Fruit fly (Drosophila melanogaster): ENCODE results near the gene Cpr72Eb.

Gene Cpr72Eb

dm6 chr3L:16412394-16412950, 47.8 kb downstream of the Cpr72Eb start, which contains the start of gene Serinc (continued):
- TF ChIP-seq CoRest (tag; optimal IDR thresholded peaks at IDR 0.05) (peak; percentile 74), CTCF (GFP tag; optimal IDR thresholded peaks at IDR 0.05) (peak; percentile 97), gsb-n (tag; optimal IDR thresholded peaks at IDR 0.05) (no peak), CG6765 (GFP tag; optimal IDR thresholded peaks at IDR 0.05) (no peak), CG7839 (tag; optimal IDR thresholded peaks at IDR 0.05) (no peak), zen2 (GFP tag; IDR thresholded peaks at IDR 0.05; ENCODE audit: partially characterized antibody) (peak; percentile 97), Dbx (GFP tag; IDR thresholded peaks at IDR 0.05) (peak; percentile 76), NFAT (GFP tag; IDR thresholded peaks at IDR 0.05) (no peak), CG17186 (GFP tag; optimal IDR thresholded peaks at IDR 0.05) (peak; percentile 66), ewg (GFP tag; optimal IDR thresholded peaks at IDR 0.05) (peak; percentile 39), tx (GFP tag; optimal IDR thresholded peaks at IDR 0.05) (peak; percentile 37), cad (GFP tag; optimal IDR thresholded peaks at IDR 0.05) (no peak), fd96Cb (tag; optimal IDR thresholded peaks at IDR 0.05) (peak; percentile 34), grau (tag; optimal IDR thresholded peaks at IDR 0.05) (peak; percentile 56), fd102C (GFP tag; optimal IDR thresholded peaks at IDR 0.05) (no peak), CG32767 (GFP tag; IDR thresholded peaks at IDR 0.05) (no peak), CG3065 (GFP tag; optimal IDR thresholded peaks at IDR 0.05) (peak; percentile 33), Chrac-16 (GFP tag; optimal IDR thresholded peaks at IDR 0.05) (peak; percentile 51), kay (GFP tag; optimal IDR thresholded peaks at IDR 0.05) (no peak), ara (GFP tag; IDR thresholded peaks at IDR 0.05) (peak; percentile 44; the same call in 1 of the 2 replicates), CG13123 (GFP tag; optimal IDR thresholded peaks at IDR 0.05) (no peak), Sox102F (GFP tag; optimal IDR thresholded peaks at IDR 0.05) (no peak), HLHmδ (GFP tag; optimal IDR thresholded peaks at IDR 0.05) (no peak), Lhr (GFP tag; optimal IDR thresholded peaks at IDR 0.05) (peak; percentile 86), CG9215 (GFP tag; IDR thresholded peaks at IDR 0.05) (peak; percentile 46; the same call in 1 of the 2 replicates), gem (tag; optimal IDR thresholded peaks at IDR 0.05) (no peak), esg (GFP tag; conservative IDR thresholded peaks at IDR 0.05) (no peak; the same call in 1 of the 2 replicates), Sin3A (optimal IDR thresholded peaks at IDR 0.05) (peak; percentile 22), hb (GFP tag; IDR thresholded peaks at IDR 0.05; ENCODE audit: partially characterized antibody) (peak; percentile 98), CG17829 (tag; optimal IDR thresholded peaks at IDR 0.05) (peak; percentile 59), ATbp (GFP tag; optimal IDR thresholded peaks at IDR 0.05) (no peak), tna (GFP tag; IDR thresholded peaks at IDR 0.05; ENCODE audit: partially characterized antibody) (peak; percentile 95), phol (tag; optimal IDR thresholded peaks at IDR 0.05) (peak; percentile 75), Ptx1 (GFP tag; IDR thresholded peaks at IDR 0.05) (peak; percentile 50), CG12391 (tag; optimal IDR thresholded peaks at IDR 0.05) (peak; percentile 78), Camta (GFP tag; optimal IDR thresholded peaks at IDR 0.05) (peak; percentile 54), MBD-R2 (GFP tag; IDR thresholded peaks at IDR 0.05) (peak; percentile 78), sna (GFP tag; IDR thresholded peaks at IDR 0.05; ENCODE audit: partially characterized antibody) (peak; percentile 98), Fer1 (GFP tag; optimal IDR thresholded peaks at IDR 0.05) (peak; percentile 47), sens (GFP tag) (peak; percentile 90), wdn (GFP tag; IDR thresholded peaks at IDR 0.05) (no peak), Scr (GFP tag; IDR thresholded peaks at IDR 0.05; ENCODE audit: partially characterized antibody) (peak; percentile 98), Hr39 (optimal IDR thresholded peaks at IDR 0.05) (no peak), eyg (GFP tag; optimal IDR thresholded peaks at IDR 0.05) (no peak), Dip3 (GFP tag; optimal IDR thresholded peaks at IDR 0.05) (peak; percentile 39), corto (GFP tag; optimal IDR thresholded peaks at IDR 0.05) (no peak), Sox100B (GFP tag; optimal IDR thresholded peaks at IDR 0.05) (no peak), B-H2 (GFP tag; optimal IDR thresholded peaks at IDR 0.05) (peak; percentile 59), gcm (GFP tag; optimal IDR thresholded peaks at IDR 0.05) (peak; percentile 0), CG5245 (GFP tag; optimal IDR thresholded peaks at IDR 0.05) (peak; percentile 58), CG1832 (GFP tag; optimal IDR thresholded peaks at IDR 0.05) (no peak)
